Worm (Caenorhabditis elegans) whole organism, mixed stage, embryonic: ENCODE data around the gene srj-6.

Experiments used
- M03D4.4 ChIP-seq: sonication (generic microtip); optimal IDR thresholded peaks from 2 replicates; lab custom pipeline; 2017; ENCODE audit warnings: mild to moderate bottlenecking, missing genetic modification characterization, missing compliant biosample characterization
- bed-3 ChIP-seq: fragments of 200-800 bp; sonication (Bioruptor generic); optimal IDR thresholded peaks from 3 replicates; lab custom pipeline; 2018; ENCODE audit warnings: mild to moderate bottlenecking, missing genetic modification characterization, moderate library complexity, missing compliant biosample characterization
- blmp-1 ChIP-seq: fragments of 150-350 bp; optimal IDR thresholded peaks from 2 replicates; lab custom pipeline; 2014; ENCODE audit warnings: missing biosample characterization, missing genetic modification characterization
- ceh-39 ChIP-seq: fragments of 150-350 bp; optimal IDR thresholded peaks from 2 replicates; lab custom pipeline; 2014; ENCODE audit warnings: missing biosample characterization, missing genetic modification characterization
- ceh-43 ChIP-seq: fragments of 200-800 bp; sonication (Bioruptor generic); optimal IDR thresholded peaks from 2 replicates; lab custom pipeline; 2018; ENCODE audit warnings: mild to moderate bottlenecking, missing genetic modification characterization, moderate library complexity, missing compliant biosample characterization
- ceh-83 ChIP-seq: fragments of 200-800 bp; sonication (Bioruptor generic); optimal IDR thresholded peaks from 2 replicates; lab custom pipeline; 2018; ENCODE audit warnings: mild to moderate bottlenecking, missing genetic modification characterization, missing compliant biosample characterization
- ces-1 ChIP-seq: fragments of 150-350 bp; optimal IDR thresholded peaks from 2 replicates; lab custom pipeline; 2014; ENCODE audit warnings: missing biosample characterization, missing genetic modification reagents, missing genetic modification characterization
- cnd-1 ChIP-seq: fragments of 200-800 bp; sonication (Bioruptor generic); optimal IDR thresholded peaks from 2 replicates; lab custom pipeline; 2018; ENCODE audit warnings: mild to moderate bottlenecking, missing genetic modification characterization, missing compliant biosample characterization
- drap-1 ChIP-seq: fragments of 200-800 bp; sonication (Bioruptor generic); optimal IDR thresholded peaks from 3 replicates; lab custom pipeline; 2018; ENCODE audit warnings: mild to moderate bottlenecking, missing genetic modification characterization, missing compliant biosample characterization
- elt-1 ChIP-seq: sonication (generic microtip); optimal IDR thresholded peaks from 2 replicates; lab custom pipeline; 2017; ENCODE audit warnings: missing genetic modification characterization, mild to moderate bottlenecking, missing compliant biosample characterization, antibody characterized with exemption, moderate library complexity, borderline replicate concordance; ENCODE audit not compliant: insufficient read depth
- flh-1 ChIP-seq: fragments of 200-800 bp; sonication (Bioruptor generic); optimal IDR thresholded peaks from 2 replicates; lab custom pipeline; 2018; ENCODE audit warnings: mild to moderate bottlenecking, missing genetic modification characterization, moderate library complexity, missing compliant biosample characterization
- ham-2 ChIP-seq: fragments of 200-800 bp; sonication (Bioruptor generic); optimal IDR thresholded peaks from 2 replicates; lab custom pipeline; 2018; ENCODE audit warnings: mild to moderate bottlenecking, missing genetic modification characterization, missing compliant biosample characterization
- hlh-1 ChIP-seq: fragments of 150-350 bp; optimal IDR thresholded peaks from 2 replicates; lab custom pipeline; 2014; ENCODE audit warnings: missing biosample characterization, missing genetic modification reagents, missing genetic modification characterization
- lin-13 ChIP-seq: fragments of 150-350 bp; optimal IDR thresholded peaks from 2 replicates; lab custom pipeline; 2014; ENCODE audit warnings: missing biosample characterization, missing genetic modification characterization
- lin-32 ChIP-seq: fragments of 200-800 bp; sonication (Bioruptor generic); optimal IDR thresholded peaks from 2 replicates; lab custom pipeline; 2018; ENCODE audit warnings: mild to moderate bottlenecking, missing genetic modification characterization, missing compliant biosample characterization
- lsy-2 ChIP-seq: fragments of 150-350 bp; optimal IDR thresholded peaks from 2 replicates; lab custom pipeline; 2014; ENCODE audit warnings: missing biosample characterization, missing genetic modification characterization
- mab-5 ChIP-seq: fragments of 150-350 bp; optimal IDR thresholded peaks from 2 replicates; lab custom pipeline; 2014; ENCODE audit warnings: missing biosample characterization, missing genetic modification characterization
- mep-1 ChIP-seq: fragments of 150-350 bp; optimal IDR thresholded peaks from 2 replicates; lab custom pipeline; 2017; ENCODE audit warnings: missing biosample characterization, missing genetic modification reagents, missing genetic modification characterization, inconsistent platforms
- mls-2 ChIP-seq: sonication (generic microtip); optimal IDR thresholded peaks from 2 replicates; lab custom pipeline; 2016; ENCODE audit warnings: mild to moderate bottlenecking, missing genetic modification characterization, moderate library complexity, missing compliant biosample characterization
- nhr-12 ChIP-seq: fragments of 150-350 bp; optimal IDR thresholded peaks from 2 replicates; lab custom pipeline; 2014; ENCODE audit warnings: missing biosample characterization, missing genetic modification characterization
- nhr-2 ChIP-seq: fragments of 150-350 bp; optimal IDR thresholded peaks from 2 replicates; lab custom pipeline; 2014; ENCODE audit warnings: missing biosample characterization, missing genetic modification characterization
- nhr-237 ChIP-seq: fragments of 150-350 bp; optimal IDR thresholded peaks from 2 replicates; lab custom pipeline; 2014; ENCODE audit warnings: missing biosample characterization, missing genetic modification characterization
- nhr-28 ChIP-seq: fragments of 150-350 bp; optimal IDR thresholded peaks from 2 replicates; lab custom pipeline; 2014; ENCODE audit warnings: missing biosample characterization, missing genetic modification characterization
- nhr-76 ChIP-seq: sonication (generic microtip); optimal IDR thresholded peaks from 2 replicates; lab custom pipeline; 2017; ENCODE audit warnings: missing biosample characterization, missing genetic modification characterization
- sem-2 ChIP-seq: fragments of 200-800 bp; sonication (Bioruptor generic); optimal IDR thresholded peaks from 2 replicates; lab custom pipeline; 2018; ENCODE audit warnings: mild to moderate bottlenecking, missing genetic modification characterization, missing compliant biosample characterization
- snpc-4 ChIP-seq: fragments of 150-350 bp; optimal IDR thresholded peaks from 2 replicates; lab custom pipeline; 2014; ENCODE audit warnings: missing biosample characterization, missing genetic modification characterization
- sptf-1 ChIP-seq: sonication (generic microtip); optimal IDR thresholded peaks from 2 replicates; lab custom pipeline; 2017; ENCODE audit warnings: mild to moderate bottlenecking, missing genetic modification characterization, moderate library complexity, missing compliant biosample characterization
- tbx-8 ChIP-seq: fragments of 200-800 bp; sonication (Bioruptor generic); optimal IDR thresholded peaks from 2 replicates; lab custom pipeline; 2018; ENCODE audit warnings: mild to moderate bottlenecking, missing genetic modification characterization, moderate library complexity, missing compliant biosample characterization
- unc-39 ChIP-seq: fragments of 150-350 bp; optimal IDR thresholded peaks from 2 replicates; lab custom pipeline; 2014; ENCODE audit warnings: missing biosample characterization, missing genetic modification characterization
- zip-8 ChIP-seq: fragments of 150-350 bp; optimal IDR thresholded peaks from 2 replicates; lab custom pipeline; 2014; ENCODE audit warnings: missing biosample characterization, missing genetic modification characterization
- ztf-11 ChIP-seq: fragments of 150-350 bp; optimal IDR thresholded peaks from 2 replicates; lab custom pipeline; 2014; ENCODE audit warnings: missing biosample characterization, missing genetic modification characterization

Gene srj-6

DNA sequence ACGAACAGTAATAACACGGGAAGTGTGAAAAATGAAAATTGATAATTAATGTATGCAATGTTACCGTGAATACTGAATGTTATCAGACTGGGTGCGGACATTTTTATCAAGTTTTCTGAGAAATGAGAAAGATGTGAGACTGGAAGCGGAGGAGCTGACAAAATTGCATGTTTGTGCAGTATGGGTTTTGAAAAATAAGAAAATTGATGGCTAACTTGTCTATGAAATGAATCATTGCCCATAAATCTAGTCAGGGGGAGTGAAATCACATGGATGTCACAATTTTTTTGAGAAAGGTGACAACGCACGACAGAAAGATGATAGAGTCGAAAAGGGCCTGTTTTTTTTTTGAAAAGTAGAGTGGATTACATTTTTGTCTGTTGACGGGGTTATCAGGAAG lies 17.0 kb upstream of the srj-6 start, which contains the start of gene sru-24:
TSS of gene sru-24 (minus strand) at position 101 of the 400 bp plus-strand sequence.
- TF ChIP-seq sptf-1 (tag; lab: Kevin White, UChicago) (no peak), ceh-39 (tag; lab: Kevin White, UChicago) (no peak), nhr-12 (tag; lab: Kevin White, UChicago) (no peak), zip-8 (tag; lab: Kevin White, UChicago) (no peak), mab-5 (tag; lab: Kevin White, UChicago) (no peak), ztf-11 (no peak), mep-1 (tag; lab: Kevin White, UChicago) (no peak), ces-1 (GFP tag; lab: Kevin White, UChicago) (no peak), nhr-237 (tag; lab: Kevin White, UChicago) (no peak), drap-1 (no peak), nhr-2 (tag; lab: Kevin White, UChicago) (no peak), hlh-1 (no peak), nhr-28 (no peak)

DNA sequence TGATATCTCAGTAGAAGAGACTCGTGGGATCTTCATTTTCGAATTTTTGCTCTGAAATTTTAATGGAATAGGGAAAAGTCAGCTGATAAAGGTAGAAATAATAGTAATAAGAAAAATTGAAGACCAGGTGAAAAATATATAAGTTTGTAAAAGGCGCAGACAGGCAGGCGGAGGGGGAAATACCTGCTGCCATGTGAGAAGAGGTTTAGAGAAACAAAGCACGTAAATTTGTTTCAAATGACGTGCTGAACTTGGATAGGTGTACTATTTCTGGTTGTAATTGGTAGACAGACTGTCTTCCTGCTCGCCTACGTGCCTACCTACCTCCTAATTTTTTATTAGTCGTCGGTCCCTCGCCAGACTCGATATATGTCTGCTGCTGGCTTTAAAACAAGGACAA lies 13.2 kb upstream of the srj-6 start, which contains the start of gene nhr-180:
TSS of gene nhr-180 (minus strand) at position 52 of the 400 bp plus-strand sequence.
- TF ChIP-seq cnd-1 (tag; lab: Kevin White, UChicago) (no peak), hlh-1 (no peak), zip-8 (tag; lab: Kevin White, UChicago) (no peak), mep-1 (tag; lab: Kevin White, UChicago) (no peak), nhr-237 (tag; lab: Kevin White, UChicago) (no peak), lsy-2 (tag; lab: Kevin White, UChicago) (no peak), tbx-8 (GFP tag; lab: Kevin White, UChicago) (no peak), nhr-28 (no peak), unc-39 (tag; lab: Kevin White, UChicago) (no peak), flh-1 (no peak), elt-1 (tag; lab: Kevin White, UChicago) (no peak), sptf-1 (tag; lab: Kevin White, UChicago) (no peak)

DNA sequence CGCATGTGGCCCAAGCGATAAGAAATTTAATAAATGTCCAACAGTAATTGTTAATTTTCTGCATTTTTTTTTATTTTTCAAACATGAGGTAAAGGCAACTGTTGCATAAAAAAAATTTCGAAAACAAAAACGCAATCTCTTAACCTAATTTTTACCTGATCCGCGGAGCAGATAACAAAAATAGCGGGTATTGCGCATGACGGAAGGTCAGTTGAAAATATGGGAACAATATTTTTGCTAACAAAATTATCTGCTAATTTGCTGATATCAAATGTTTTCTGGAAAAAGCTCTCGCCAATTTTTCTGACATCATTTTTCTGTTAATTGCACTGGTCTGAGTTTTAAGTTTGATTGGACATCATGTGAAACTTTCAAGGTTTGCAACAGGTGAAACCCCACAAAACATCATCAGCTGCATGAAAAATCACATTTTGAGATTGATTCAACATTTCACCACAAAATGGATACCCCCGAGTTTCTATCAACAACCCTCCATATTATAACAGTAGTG lies 10.1 kb upstream of the srj-6 start, which contains the start of the genes F31F4.11 and srh-266:
TSS of gene F31F4.11 (minus strand) at position 101 of the 511 bp plus-strand sequence.
TSS of gene srh-266 (plus strand) at position 461 of the 511 bp plus-strand sequence.
- TF ChIP-seq ceh-39 (tag; lab: Kevin White, UChicago) (no peak), ces-1 (GFP tag; lab: Kevin White, UChicago) (no peak), unc-39 (tag; lab: Kevin White, UChicago) (no peak), lin-13 (tag; lab: Kevin White, UChicago) (no peak), ham-2 (GFP tag; lab: Kevin White, UChicago) (no peak), tbx-8 (GFP tag; lab: Kevin White, UChicago) (no peak), mab-5 (tag; lab: Kevin White, UChicago) (no peak), M03D4.4 (no peak), bed-3 (GFP tag; lab: Kevin White, UChicago) (no peak), mls-2 (no peak), blmp-1 (tag; lab: Kevin White, UChicago) (no peak), nhr-12 (tag; lab: Kevin White, UChicago) (no peak), lsy-2 (tag; lab: Kevin White, UChicago) (no peak), flh-1 (no peak), cnd-1 (tag; lab: Kevin White, UChicago) (no peak), ztf-11 (no peak)

DNA sequence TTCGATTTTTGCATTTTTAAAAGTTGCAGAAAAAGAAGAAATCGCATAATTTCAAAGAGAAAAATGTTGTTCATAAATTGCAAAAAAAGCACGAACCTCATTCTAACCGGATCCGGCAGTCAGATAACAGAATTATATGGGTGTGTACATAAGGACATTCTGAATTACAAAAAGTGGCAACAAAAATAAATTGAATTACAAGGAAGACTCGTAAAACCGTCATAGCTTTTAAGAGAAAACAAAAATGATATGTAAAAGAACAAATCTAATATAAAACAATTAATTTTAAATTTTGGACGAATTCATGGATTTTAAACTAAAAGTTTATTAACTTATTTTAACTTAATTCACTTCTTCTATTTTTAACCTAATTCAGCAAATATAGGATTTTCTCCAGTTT lies 5.9 kb upstream of the srj-6 start, which contains the start of gene F31F4.17:
TSS of gene F31F4.17 (minus strand) at position 101 of the 400 bp plus-strand sequence.
- TF ChIP-seq ceh-83 (GFP tag; lab: Kevin White, UChicago): no peak
- TF ChIP-seq drap-1: no peak
- no peak for TF ChIP-seq hlh-1
- TF ChIP-seq sem-2 (GFP tag; lab: Kevin White, UChicago): no peak
- TF ChIP-seq cnd-1 (tag; lab: Kevin White, UChicago): no peak
- TF ChIP-seq tbx-8 (GFP tag; lab: Kevin White, UChicago): no peak
- TF ChIP-seq mls-2: no peak
- TF ChIP-seq elt-1 (tag; lab: Kevin White, UChicago): no peak
- TF ChIP-seq snpc-4: no peak
- no peak for TF ChIP-seq M03D4.4
- no peak for TF ChIP-seq lsy-2 (tag; lab: Kevin White, UChicago)
- no peak for TF ChIP-seq flh-1
- no peak for TF ChIP-seq ceh-43 (GFP tag; lab: Kevin White, UChicago)
- no peak for TF ChIP-seq ztf-11
- TF ChIP-seq, all 35 proteins: peak for 0

DNA sequence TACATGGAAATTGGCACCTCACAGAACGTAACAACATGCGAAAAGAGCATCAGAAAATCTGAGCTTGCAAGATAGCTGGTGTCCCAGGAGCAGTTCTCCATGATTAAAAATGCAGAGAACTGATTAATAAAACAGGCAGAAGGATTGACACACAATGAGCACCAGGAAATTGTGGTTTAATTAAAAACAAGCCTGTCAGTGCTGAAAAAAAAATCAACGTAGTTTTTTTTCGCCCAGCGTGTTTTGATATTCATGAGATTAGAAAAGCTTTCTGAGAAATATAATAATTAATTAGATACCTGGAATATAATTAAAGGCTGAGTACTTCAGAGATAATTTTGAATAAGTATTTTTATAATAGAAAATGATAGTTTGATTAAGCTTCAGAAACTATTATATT lies 3.4 kb upstream of the srj-6 start, which contains the start of gene srh-246:
TSS of gene srh-246 (minus strand) at position 101 of the 400 bp plus-strand sequence.
- TF ChIP-seq hlh-1 (no peak), mls-2 (no peak), nhr-28 (no peak), unc-39 (tag; lab: Kevin White, UChicago) (no peak), lin-32 (GFP tag; lab: Kevin White, UChicago) (no peak), ztf-11 (no peak), nhr-76 (tag; lab: Kevin White, UChicago) (no peak), nhr-12 (tag; lab: Kevin White, UChicago) (no peak), ceh-39 (tag; lab: Kevin White, UChicago) (no peak), M03D4.4 (no peak), mep-1 (tag; lab: Kevin White, UChicago) (no peak)
